Worm (Caenorhabditis elegans) whole organism, L1 larva: ENCODE measurements around the gene cid-1.

Experiments
- mdl-1 ChIP-seq, 2 experiments: fragments of 150-350 bp; optimal IDR thresholded peaks; 2 replicates each; lab custom pipeline; 2014 to 2017; ENCODE audit warnings: missing biosample characterization in 2 of 2, missing genetic modification characterization in 2 of 2, inconsistent platforms in 1 of 2
- nhr-47 ChIP-seq: sonication (generic microtip); optimal IDR thresholded peaks from 2 replicates; lab custom pipeline; 2016; ENCODE audit warnings: mild to moderate bottlenecking, missing genetic modification characterization, moderate library complexity, missing compliant biosample characterization

DNA sequence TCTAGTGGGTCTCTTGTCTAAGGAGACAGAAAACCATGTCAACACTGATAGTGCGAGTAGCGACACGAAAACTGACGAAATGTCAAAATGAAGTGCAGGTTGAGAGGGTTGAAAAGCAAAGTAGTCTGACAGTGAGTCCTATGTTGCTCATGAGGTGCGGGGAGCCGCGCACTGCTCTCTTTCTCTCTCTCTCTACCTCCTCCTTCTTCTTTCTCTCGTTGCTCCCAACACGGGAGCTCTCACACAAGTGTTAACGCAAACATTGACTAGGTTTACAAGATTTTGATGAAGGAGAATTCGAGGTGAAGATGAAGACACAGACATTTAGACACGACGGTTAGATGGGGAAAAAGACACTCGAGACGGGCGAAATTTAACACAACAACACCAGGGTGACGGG lies 44.5 kb upstream of the cid-1 start:
- TF ChIP-seq mdl-1 (tag; optimal IDR thresholded peaks at IDR 0.05; lab: Kevin White, UChicago) (no peak), nhr-47 (tag; lab: Kevin White, UChicago) (no peak)
